Worm (Caenorhabditis elegans) whole organism, L2 larva: ENCODE results near the gene Y38E10A.9.
"Not testable (repeated sequence)": the region's sequence is repeated elsewhere in the genome, so short reads cannot be mapped to it uniquely, and the experiment has no call there.

ENCODE experiments used
- C34F6.9 ChIP-seq: fragments of 150-350 bp; optimal IDR thresholded peaks from 2 replicates; lab custom pipeline; 2014; ENCODE audit warnings: missing biosample characterization, missing genetic modification characterization
- F13H6.1 ChIP-seq: sonication (generic microtip); optimal IDR thresholded peaks from 2 replicates; lab custom pipeline; 2016; ENCODE audit warnings: missing genetic modification characterization, missing compliant biosample characterization
- R02D3.7 ChIP-seq: fragments of 150-350 bp; optimal IDR thresholded peaks from 2 replicates; lab custom pipeline; 2014; ENCODE audit warnings: missing biosample characterization, missing genetic modification characterization
- alr-1 ChIP-seq: fragments of 150-350 bp; optimal IDR thresholded peaks from 2 replicates; lab custom pipeline; 2014; ENCODE audit warnings: missing biosample characterization, missing genetic modification characterization
- ama-1 ChIP-seq: fragments of 150-350 bp; optimal IDR thresholded peaks from 2 replicates; lab custom pipeline; 2018; ENCODE audit warnings: inconsistent platforms
- blmp-1 ChIP-seq: sonication (generic microtip); optimal IDR thresholded peaks from 2 replicates; lab custom pipeline; 2017; ENCODE audit warnings: missing genetic modification characterization, mild to moderate bottlenecking, missing compliant biosample characterization, antibody characterized with exemption, moderate library complexity; ENCODE audit not compliant: insufficient read depth
- ceh-82 ChIP-seq: fragments of 150-350 bp; optimal IDR thresholded peaks from 2 replicates; lab custom pipeline; 2014; ENCODE audit warnings: missing biosample characterization, missing genetic modification characterization
- crh-2 ChIP-seq: sonication (generic microtip); optimal IDR thresholded peaks from 2 replicates; lab custom pipeline; 2017; ENCODE audit warnings: missing biosample characterization, missing genetic modification characterization
- dmd-4 ChIP-seq: sonication (generic microtip); optimal IDR thresholded peaks from 2 replicates; lab custom pipeline; 2017; ENCODE audit warnings: missing biosample characterization, missing genetic modification characterization
- egl-27 ChIP-seq: sonication (generic microtip); optimal IDR thresholded peaks from 3 replicates; lab custom pipeline; 2017; ENCODE audit warnings: missing biosample characterization, missing genetic modification reagents, missing genetic modification characterization
- elt-1 ChIP-seq: fragments of 150-350 bp; optimal IDR thresholded peaks from 2 replicates; lab custom pipeline; 2014; ENCODE audit warnings: missing biosample characterization, missing genetic modification characterization
- fos-1 ChIP-seq: fragments of 150-350 bp; optimal IDR thresholded peaks from 2 replicates; lab custom pipeline; 2014; ENCODE audit warnings: missing biosample characterization, missing genetic modification characterization
- gmeb-1 ChIP-seq: fragments of 150-350 bp; optimal IDR thresholded peaks from 2 replicates; lab custom pipeline; 2014; ENCODE audit warnings: missing biosample characterization, missing genetic modification characterization
- lin-11 ChIP-seq: fragments of 150-350 bp; sonication (generic microtip); optimal IDR thresholded peaks from 2 replicates; lab custom pipeline; 2014; ENCODE audit warnings: missing biosample characterization, missing genetic modification characterization, inconsistent platforms, mixed read lengths
- lin-13 ChIP-seq: fragments of 150-350 bp; optimal IDR thresholded peaks from 2 replicates; lab custom pipeline; 2014; ENCODE audit warnings: missing biosample characterization, missing genetic modification reagents, missing genetic modification characterization
- lin-39 ChIP-seq: fragments of 150-350 bp; optimal IDR thresholded peaks from 2 replicates; lab custom pipeline; 2014; ENCODE audit warnings: missing biosample characterization, missing genetic modification reagents, missing genetic modification characterization
- mab-5 ChIP-seq: fragments of 150-350 bp; optimal IDR thresholded peaks from 2 replicates; lab custom pipeline; 2014; ENCODE audit warnings: missing biosample characterization, missing genetic modification characterization
- mdl-1 ChIP-seq, 2 experiments: fragments of 150-350 bp in 1 of 2; sonication (generic microtip) in 1 of 2; optimal IDR thresholded peaks; 2 replicates each; lab custom pipeline; 2017; ENCODE audit warnings: missing biosample characterization in 2 of 2, missing genetic modification characterization in 2 of 2
- nhr-11 ChIP-seq: fragments of 150-350 bp; optimal IDR thresholded peaks from 2 replicates; lab custom pipeline; 2014; ENCODE audit warnings: missing biosample characterization, missing genetic modification characterization
- nhr-12 ChIP-seq: fragments of 150-350 bp; optimal IDR thresholded peaks from 2 replicates; lab custom pipeline; 2014; ENCODE audit warnings: missing biosample characterization, missing genetic modification characterization
- nhr-129 ChIP-seq: fragments of 150-350 bp; optimal IDR thresholded peaks from 2 replicates; lab custom pipeline; 2014; ENCODE audit warnings: missing biosample characterization, missing genetic modification characterization
- nhr-21 ChIP-seq: fragments of 150-350 bp; optimal IDR thresholded peaks from 2 replicates; lab custom pipeline; 2014; ENCODE audit warnings: missing biosample characterization, missing genetic modification characterization
- nhr-237 ChIP-seq: fragments of 150-350 bp; optimal IDR thresholded peaks from 2 replicates; lab custom pipeline; 2014; ENCODE audit warnings: missing biosample characterization, missing genetic modification characterization
- nhr-25 ChIP-seq: fragments of 150-350 bp; sonication (generic microtip); optimal IDR thresholded peaks from 3 replicates; lab custom pipeline; 2014; ENCODE audit warnings: missing biosample characterization, missing genetic modification characterization
- nhr-77 ChIP-seq: fragments of 150-350 bp; optimal IDR thresholded peaks from 2 replicates; lab custom pipeline; 2014; ENCODE audit warnings: missing biosample characterization, missing genetic modification characterization
- peb-1 ChIP-seq: fragments of 150-350 bp; optimal IDR thresholded peaks from 2 replicates; lab custom pipeline; 2014; ENCODE audit warnings: missing biosample characterization, missing genetic modification characterization
- skn-1 ChIP-seq: sonication (generic microtip); optimal IDR thresholded peaks from 2 replicates; lab custom pipeline; 2017; ENCODE audit warnings: missing biosample characterization, missing genetic modification characterization
- sma-3 ChIP-seq: sonication (generic microtip); optimal IDR thresholded peaks from 2 replicates; lab custom pipeline; 2016; ENCODE audit warnings: missing genetic modification reagents, missing genetic modification characterization, missing compliant biosample characterization
- sma-9 ChIP-seq, 2 experiments: fragments of 150-350 bp in 1 of 2; sonication (generic microtip) in 1 of 2; optimal IDR thresholded peaks; 2 replicates each; lab custom pipeline; 2014 to 2016; ENCODE audit warnings: missing genetic modification characterization in 2 of 2, mild to moderate bottlenecking in 1 of 2, missing biosample characterization in 1 of 2, missing compliant biosample characterization in 1 of 2, missing genetic modification reagents in 1 of 2, moderate library complexity in 1 of 2
- snpc-4 ChIP-seq: fragments of 150-350 bp; optimal IDR thresholded peaks from 2 replicates; lab custom pipeline; 2014; ENCODE audit warnings: missing biosample characterization, missing genetic modification characterization
- unc-39 ChIP-seq: fragments of 150-350 bp; optimal IDR thresholded peaks from 2 replicates; lab custom pipeline; 2014; ENCODE audit warnings: missing biosample characterization, missing genetic modification characterization
- unc-55 ChIP-seq: fragments of 150-350 bp; sonication (generic microtip); optimal IDR thresholded peaks from 3 replicates; lab custom pipeline; 2014; ENCODE audit warnings: missing biosample characterization, missing genetic modification reagents, missing genetic modification characterization
- unc-62 ChIP-seq: fragments of 150-350 bp; optimal IDR thresholded peaks from 2 replicates; lab custom pipeline; 2014; ENCODE audit warnings: missing biosample characterization, missing genetic modification reagents, missing genetic modification characterization
- zag-1 ChIP-seq: fragments of 150-350 bp; optimal IDR thresholded peaks from 2 replicates; lab custom pipeline; 2014; ENCODE audit warnings: missing biosample characterization, missing genetic modification characterization
- ztf-1 ChIP-seq: fragments of 200-800 bp; sonication (Bioruptor generic); conservative IDR thresholded peaks from 2 replicates; pipeline ENCODE4 v1.3.6; 2022; ENCODE audit warnings: missing genetic modification characterization, missing compliant biosample characterization
- ztf-11 ChIP-seq: sonication (generic microtip); optimal IDR thresholded peaks from 2 replicates; lab custom pipeline; 2017; ENCODE audit warnings: missing biosample characterization, missing genetic modification characterization
- ztf-4 ChIP-seq: fragments of 150-350 bp; optimal IDR thresholded peaks from 2 replicates; lab custom pipeline; 2014; ENCODE audit warnings: missing biosample characterization, missing genetic modification characterization

Y38E10A.9 gene

ce11 chrII:12622843-12623242 lies 14.1 kb downstream of the Y38E10A.9 start:
- TF ChIP-seq ztf-4 (tag; lab: Kevin White, UChicago) (no peak), lin-13 (no peak), sma-9 (GFP tag; optimal IDR thresholded peaks at IDR 0.05; lab: Kevin White, UChicago) (peak; percentile 56), sma-9 (tag; optimal IDR thresholded peaks at IDR 0.05; lab: Kevin White, UChicago) (no peak), sma-3 (GFP tag; lab: Kevin White, UChicago) (peak; percentile 19), nhr-21 (tag; lab: Kevin White, UChicago) (peak; percentile 2), mdl-1 (tag; optimal IDR thresholded peaks at IDR 0.05; lab: Kevin White, UChicago) (no peak), alr-1 (tag; lab: Kevin White, UChicago) (no peak)

DNA sequence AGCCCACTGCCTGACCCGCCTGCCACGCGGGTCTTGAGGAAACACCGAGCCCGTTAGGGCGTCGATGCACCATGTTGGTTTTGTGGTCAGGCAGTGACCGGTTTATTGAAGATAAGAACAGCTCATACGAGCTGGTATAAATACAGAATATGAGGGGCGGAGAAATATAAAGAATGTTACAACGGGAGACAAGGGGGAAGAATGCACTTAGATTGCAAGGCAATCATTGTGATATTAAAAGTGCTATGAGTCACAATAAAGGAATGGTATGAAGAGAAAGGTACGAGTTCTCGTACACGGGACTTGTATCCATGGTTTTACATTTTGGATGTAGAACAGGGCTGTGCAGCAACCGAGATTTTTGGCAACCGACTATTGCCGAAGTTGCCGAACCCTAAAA lies 15.7 kb downstream of the Y38E10A.9 start, which contains the start of gene Y38E10A.14:
TSS of gene Y38E10A.14 (minus strand) at position 101 of the 400 bp plus-strand sequence.
- not testable (repeated sequence) for TF ChIP-seq snpc-4 (tag; lab: Kevin White, UChicago); nhr-237; sma-3 (GFP tag; lab: Kevin White, UChicago)
- TF ChIP-seq, all 48 proteins: peak for 0; not testable (repeated sequence) for 48

DNA sequence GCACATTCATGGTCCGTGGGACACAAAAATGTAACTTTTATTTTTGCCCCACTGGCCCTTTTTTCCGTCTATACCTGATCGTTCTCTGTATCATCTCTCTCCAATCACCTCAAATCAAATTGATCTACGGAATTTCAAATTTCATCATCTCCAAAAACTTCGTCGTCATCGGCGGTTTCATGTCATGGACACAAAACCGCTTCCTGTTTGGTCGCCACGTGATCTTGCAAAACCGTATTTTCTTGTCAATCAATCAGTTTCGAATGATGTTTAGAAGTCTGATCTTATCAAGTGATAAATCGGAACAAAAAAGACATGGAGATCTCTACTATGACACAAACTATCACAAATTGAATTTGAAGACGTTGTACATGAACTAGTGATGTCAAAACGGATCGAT lies 16.9 kb downstream of the Y38E10A.9 start:
- TF ChIP-seq blmp-1 (tag; lab: Kevin White, UChicago) (peak; percentile 57), lin-39 (tag; lab: Kevin White, UChicago) (no peak), skn-1 (tag; lab: Kevin White, UChicago) (no peak), elt-1 (no peak), mdl-1 (tag; optimal IDR thresholded peaks at IDR 0.05; lab: Kevin White, UChicago) (peak; percentile 52 to 79), gmeb-1 (tag; lab: Kevin White, UChicago) (peak; percentile 51), sma-3 (GFP tag; lab: Kevin White, UChicago) (peak; percentile 93), fos-1 (tag; lab: Kevin White, UChicago) (peak; percentile 31), ceh-82 (tag; lab: Kevin White, UChicago) (no peak), ztf-1 (GFP tag; lab: Robert Waterston, UW) (no peak), nhr-129 (tag; lab: Kevin White, UChicago) (peak; percentile 64), ztf-11 (no peak), crh-2 (peak; percentile 27), nhr-21 (tag; lab: Kevin White, UChicago) (peak; percentile 95), nhr-12 (no peak), sma-9 (GFP tag; optimal IDR thresholded peaks at IDR 0.05; lab: Kevin White, UChicago) (peak; percentile 98), sma-9 (tag; optimal IDR thresholded peaks at IDR 0.05; lab: Kevin White, UChicago) (no peak), egl-27 (tag; lab: Kevin White, UChicago) (peak; percentile 68), nhr-25 (tag; lab: Kevin White, UChicago) (peak; percentile 91), unc-55 (no peak), lin-13 (no peak), ama-1 (lab: Kevin White, UChicago) (no peak)
- TF ChIP-seq, all 48 proteins: peak for 11

- TF ChIP-seq nhr-12 (no peak), alr-1 (tag; lab: Kevin White, UChicago) (no peak), nhr-237 (no peak), lin-13 (no peak), nhr-77 (tag; lab: Kevin White, UChicago) (no peak), lin-11 (tag; lab: Kevin White, UChicago) (no peak), unc-39 (tag; lab: Kevin White, UChicago) (no peak), zag-1 (tag; lab: Kevin White, UChicago) (no peak), unc-62 (GFP tag; lab: Kevin White, UChicago) (no peak), nhr-11 (no peak), C34F6.9 (no peak), F13H6.1 (tag; lab: Kevin White, UChicago) (no peak), lin-39 (tag; lab: Kevin White, UChicago) (no peak), peb-1 (tag; lab: Kevin White, UChicago) (no peak), mab-5 (tag; lab: Kevin White, UChicago) (no peak), R02D3.7 (tag; lab: Kevin White, UChicago) (no peak), dmd-4 (tag; lab: Kevin White, UChicago) (no peak), unc-55 (no peak)
These were observed 17.4 kb downstream of the Y38E10A.9 start for ce11 chrII:12626120-12626624.
